Worm (Caenorhabditis elegans) whole organism, L4/young adult: ENCODE results near the gene lgmn-1.

ENCODE experiments used
- W03F9.2 ChIP-seq: fragments of 150-350 bp; optimal IDR thresholded peaks from 2 replicates; lab custom pipeline; 2014; ENCODE audit warnings: missing biosample characterization, missing genetic modification characterization
- dao-5 ChIP-seq: sonication (generic microtip); optimal IDR thresholded peaks from 2 replicates; lab custom pipeline; 2016; ENCODE audit warnings: missing genotype, missing genetic modification characterization, moderate library complexity, missing compliant biosample characterization
- him-1 ChIP-seq: sonication (generic microtip); optimal IDR thresholded peaks from 2 replicates; lab custom pipeline; 2016; ENCODE audit warnings: missing genotype, missing genetic modification reagents, missing genetic modification characterization, missing compliant biosample characterization

Gene lgmn-1

ce11 chrV:12548830-12549229 lies 36.0 kb downstream of the lgmn-1 start:
- TF ChIP-seq dao-5 (tag; lab: Kevin White, UChicago): no peak
- peak; percentile 31 for TF ChIP-seq W03F9.2 (tag; lab: Kevin White, UChicago)
- TF ChIP-seq him-1 (tag; lab: Kevin White, UChicago): no peak

DNA sequence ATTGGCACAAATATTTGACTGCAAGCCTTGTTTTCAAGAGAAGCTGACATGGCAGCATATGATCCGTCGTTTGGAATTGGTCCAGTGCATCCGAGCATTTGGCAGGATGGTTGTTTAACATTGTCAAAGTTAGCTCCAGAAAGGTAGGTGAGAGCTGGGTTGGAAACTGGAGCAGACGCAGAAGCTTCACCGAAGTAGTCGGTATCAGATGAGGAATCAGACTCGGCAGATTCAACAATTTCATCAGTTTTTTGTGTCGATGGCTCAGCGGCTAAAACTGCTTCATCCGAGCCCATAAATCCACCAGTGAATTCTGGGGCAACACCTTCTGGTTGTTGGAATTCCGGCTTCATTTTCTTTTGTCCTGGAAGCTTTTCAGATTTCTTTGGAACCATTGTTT lies 36.7 kb downstream of the lgmn-1 start:
- no peak for TF ChIP-seq dao-5 (tag; lab: Kevin White, UChicago)
- no peak for TF ChIP-seq W03F9.2 (tag; lab: Kevin White, UChicago)
- TF ChIP-seq him-1 (tag; lab: Kevin White, UChicago): no peak

DNA sequence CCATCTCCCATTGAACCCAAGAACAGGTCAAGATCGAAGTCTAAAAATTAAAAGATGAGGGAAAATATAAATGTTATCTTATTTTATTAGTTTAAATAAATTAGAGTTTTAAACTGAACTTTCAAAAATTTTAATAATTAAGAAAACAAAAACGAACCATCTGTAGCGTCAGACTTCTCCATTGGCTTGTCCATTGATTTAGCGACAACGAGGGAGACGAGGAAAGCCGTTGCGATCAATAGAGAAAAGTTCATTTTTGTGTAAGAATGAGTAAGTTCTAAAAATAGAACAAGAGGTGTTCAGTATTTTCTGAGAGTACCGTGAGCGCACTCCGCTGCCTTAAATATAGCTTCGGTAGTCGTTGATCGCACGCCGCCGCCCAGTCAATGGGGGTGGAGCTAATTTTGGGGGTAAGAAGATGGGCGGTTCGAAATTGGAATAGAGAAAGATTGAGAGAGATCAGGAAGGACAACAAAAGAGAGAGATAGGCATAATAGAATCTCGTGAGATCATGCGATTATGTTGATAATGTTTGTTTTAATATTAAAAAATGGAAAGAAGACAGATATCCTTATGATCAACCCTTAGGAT lies 37.3 kb downstream of the lgmn-1 start, which contains the start of gene F45D3.3:
Gene F45D3.3, minus strand, starts transcription at position 350 of the 591 bp plus-strand sequence.
- no peak for TF ChIP-seq W03F9.2 (tag; lab: Kevin White, UChicago)
- no peak for TF ChIP-seq him-1 (tag; lab: Kevin White, UChicago)
- TF ChIP-seq dao-5 (tag; lab: Kevin White, UChicago): no peak

DNA sequence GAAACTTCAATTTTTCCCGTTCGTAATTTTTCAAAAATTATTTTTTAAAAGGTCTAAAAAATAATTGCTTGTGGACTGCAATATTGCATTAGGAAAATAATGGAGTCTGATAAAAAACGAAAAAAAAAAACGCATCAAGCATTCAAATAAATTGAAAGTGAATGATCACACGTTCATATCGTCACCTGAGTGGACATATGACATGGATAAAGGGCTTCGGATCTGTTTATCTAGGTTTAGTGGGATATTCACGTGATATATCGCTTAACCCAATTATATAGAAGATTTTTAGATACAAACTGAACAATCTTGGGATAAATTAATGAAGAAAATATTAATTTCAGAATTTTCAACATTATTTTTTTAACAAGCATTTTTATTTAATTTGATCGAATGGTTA lies 37.9 kb downstream of the lgmn-1 start:
- no peak for TF ChIP-seq W03F9.2 (tag; lab: Kevin White, UChicago)
- no peak for TF ChIP-seq dao-5 (tag; lab: Kevin White, UChicago)
- no peak for TF ChIP-seq him-1 (tag; lab: Kevin White, UChicago)

- no peak for TF ChIP-seq him-1 (tag; lab: Kevin White, UChicago)
- TF ChIP-seq W03F9.2 (tag; lab: Kevin White, UChicago): no peak
- no peak for TF ChIP-seq dao-5 (tag; lab: Kevin White, UChicago)
Measured at ce11 chrV:12551638-12552478, 39.0 kb downstream of the lgmn-1 start.

- TF ChIP-seq W03F9.2 (tag; lab: Kevin White, UChicago): no peak
- TF ChIP-seq him-1 (tag; lab: Kevin White, UChicago): no peak
- no peak for TF ChIP-seq dao-5 (tag; lab: Kevin White, UChicago)
Measured at ce11 chrV:12552671-12553212, 39.9 kb downstream of the lgmn-1 start, which contains the start of gene F45D3.4. TSS of gene F45D3.4 (minus strand) at chrV:12553191.

DNA sequence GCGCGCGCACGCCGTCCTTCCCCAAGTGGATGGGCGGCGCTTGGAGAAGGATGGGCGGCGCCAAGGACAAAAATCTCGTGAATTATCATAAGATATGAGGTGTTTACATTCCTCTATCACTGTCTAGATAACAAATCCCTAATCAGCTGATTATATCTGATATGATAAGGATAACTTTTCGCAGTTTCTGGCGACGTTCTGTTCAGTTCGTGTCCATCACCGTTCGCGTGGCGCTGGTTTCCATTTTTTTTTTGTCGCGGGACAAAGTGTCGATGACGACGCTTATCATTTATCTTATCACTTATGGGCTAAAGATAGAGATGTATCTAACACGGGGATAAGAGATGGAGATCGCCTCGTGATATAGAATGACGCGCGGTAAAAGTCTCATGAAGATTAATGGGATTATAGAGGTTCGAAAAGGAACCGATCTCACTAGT lies 40.5 kb downstream of the lgmn-1 start:
- TF ChIP-seq him-1 (tag; lab: Kevin White, UChicago) (no peak), dao-5 (tag; lab: Kevin White, UChicago) (no peak), W03F9.2 (tag; lab: Kevin White, UChicago) (no peak)

- no peak for TF ChIP-seq W03F9.2 (tag; lab: Kevin White, UChicago)
- no peak for TF ChIP-seq dao-5 (tag; lab: Kevin White, UChicago)
- TF ChIP-seq him-1 (tag; lab: Kevin White, UChicago): no peak
Measured at ce11 chrV:12554172-12555031, 41.5 kb downstream of the lgmn-1 start.

DNA sequence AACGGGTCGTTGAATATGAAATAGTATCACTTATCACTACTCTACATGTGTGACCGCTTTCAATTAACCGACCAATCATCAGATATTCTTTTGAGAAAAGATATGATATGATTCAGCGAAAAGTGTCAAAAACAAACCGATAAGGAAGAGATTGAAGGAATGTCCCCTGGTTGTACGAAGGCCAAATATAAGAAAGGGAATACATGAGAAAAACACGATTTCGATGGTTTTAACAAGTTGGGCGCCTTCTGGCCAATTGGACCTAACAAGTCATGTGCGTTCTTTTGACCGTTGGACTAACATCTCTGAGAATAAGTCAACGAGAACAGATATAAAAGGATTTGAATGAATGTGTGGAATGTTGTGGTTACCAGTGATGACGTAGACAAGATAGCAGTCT lies 43.0 kb downstream of the lgmn-1 start:
- TF ChIP-seq dao-5 (tag; lab: Kevin White, UChicago) (no peak), him-1 (tag; lab: Kevin White, UChicago) (no peak), W03F9.2 (tag; lab: Kevin White, UChicago) (no peak)

DNA sequence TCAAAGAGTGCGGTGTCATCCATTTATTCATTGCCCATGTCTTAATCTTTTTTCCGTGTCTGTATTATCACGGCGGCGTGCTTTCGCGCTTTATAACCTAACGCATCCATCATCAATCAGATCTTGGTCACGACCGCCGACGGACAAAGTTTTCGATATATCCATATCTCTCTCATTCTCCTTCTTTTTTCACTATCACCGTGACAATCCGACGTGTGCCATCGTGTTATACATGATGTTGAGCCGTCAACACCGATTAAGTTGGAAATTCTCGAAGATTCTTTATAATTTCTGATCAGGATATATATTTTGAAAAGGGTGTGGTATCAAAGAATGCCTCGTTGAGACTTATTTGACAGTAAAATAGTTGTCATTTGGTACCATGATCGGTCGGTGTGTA lies 44.0 kb downstream of the lgmn-1 start:
- no peak for TF ChIP-seq him-1 (tag; lab: Kevin White, UChicago)
- no peak for TF ChIP-seq dao-5 (tag; lab: Kevin White, UChicago)
- no peak for TF ChIP-seq W03F9.2 (tag; lab: Kevin White, UChicago)

DNA sequence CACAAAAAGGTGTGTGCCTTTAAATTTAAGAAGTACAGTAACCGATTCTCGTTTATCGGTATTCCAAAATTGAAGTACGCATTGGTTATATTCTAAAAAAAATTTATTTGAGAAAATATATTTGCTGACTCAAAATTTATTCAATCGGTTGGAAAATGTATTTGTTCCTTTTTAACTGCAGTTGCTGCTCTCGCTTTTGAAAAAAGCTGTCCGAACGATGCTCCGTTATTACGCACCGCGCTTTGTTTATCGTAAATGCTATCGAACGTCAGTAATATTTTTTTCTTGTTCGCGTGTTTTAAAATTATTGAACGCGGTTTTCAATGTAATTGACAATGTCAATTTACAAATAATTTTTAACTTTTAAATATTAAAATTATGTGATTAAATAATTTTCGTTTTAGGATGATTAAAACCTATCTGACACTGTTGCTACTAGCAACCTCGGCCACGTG lies 47.5 kb downstream of the lgmn-1 start, which contains the start of gene sel-1:
Gene sel-1, plus strand, starts transcription at position 405 of the 455 bp plus-strand sequence.
- TF ChIP-seq him-1 (tag; lab: Kevin White, UChicago) (no peak), dao-5 (tag; lab: Kevin White, UChicago) (no peak), W03F9.2 (tag; lab: Kevin White, UChicago) (no peak)

DNA sequence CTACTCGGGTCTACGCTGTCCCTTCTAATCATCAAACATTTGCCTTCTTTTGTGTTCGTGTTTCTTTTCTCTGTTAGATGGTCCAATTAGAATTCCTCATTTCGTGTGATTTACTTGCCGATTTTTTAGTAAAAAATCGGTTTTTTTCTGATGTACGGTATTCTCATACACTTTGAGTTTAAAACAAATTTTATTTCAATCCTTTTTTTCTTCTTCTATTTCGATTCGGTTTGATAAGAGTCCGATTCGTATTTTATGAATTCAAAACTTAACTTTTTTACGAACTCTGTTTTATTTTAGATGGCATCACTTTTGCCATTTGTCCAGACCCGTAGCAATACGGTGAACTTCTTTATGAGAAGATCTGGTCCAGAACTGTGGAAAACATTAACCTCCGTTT lies 50.3 kb downstream of the lgmn-1 start, which contains the start of gene mrps-5:
Gene mrps-5, plus strand, starts transcription at position 301 of the 400 bp plus-strand sequence.
- no peak for TF ChIP-seq W03F9.2 (tag; lab: Kevin White, UChicago)
- no peak for TF ChIP-seq dao-5 (tag; lab: Kevin White, UChicago)
- no peak for TF ChIP-seq him-1 (tag; lab: Kevin White, UChicago)
